Worm (Caenorhabditis elegans): ENCODE measurements around the gene srw-69.
A peak's percentile ranks its signal among the peaks of the same experiment; 100 is the strongest.

srw-69 gene

DNA sequence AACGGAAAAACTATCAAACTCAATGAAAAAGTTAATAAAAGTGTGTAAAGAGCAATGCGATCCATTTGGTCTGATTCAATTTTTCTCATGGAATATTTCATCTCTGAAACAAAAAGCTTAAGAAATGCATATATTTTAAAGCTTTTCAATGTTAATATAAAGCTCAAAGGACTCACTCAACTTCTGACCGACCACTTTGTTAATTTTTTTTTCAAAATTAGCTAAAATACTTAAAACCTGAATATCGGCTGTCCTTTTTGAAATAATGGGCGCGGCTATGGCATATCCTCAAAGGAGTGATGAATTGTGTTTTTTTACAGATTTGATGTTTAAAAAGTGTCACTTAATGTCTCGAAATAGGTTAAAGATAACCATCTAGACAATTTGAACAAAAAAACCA is 39.0 kb downstream of the srw-69 start, which contains the start of gene C02H6.1:
C02H6.1 (minus strand) TSS at position 101 of the 400 bp plus-strand sequence.
- TF ChIP-seq F49E8.2 (tag; optimal IDR thresholded peaks at IDR 0.05; ENCODE audit: borderline replicate concordance): no peak
- TF ChIP-seq lir-3 (tag; optimal IDR thresholded peaks at IDR 0.05): no peak
- TF ChIP-seq ces-1 (GFP tag; optimal IDR thresholded peaks at IDR 0.05): no peak
- no peak for TF ChIP-seq hlh-11 (tag; optimal IDR thresholded peaks at IDR 0.05)
- no peak for TF ChIP-seq mxl-2 (GFP tag; conservative IDR thresholded peaks at IDR 0.05)
- TF ChIP-seq mxl-3 (GFP tag; optimal IDR thresholded peaks at IDR 0.05): no peak
- no peak for TF ChIP-seq ceh-28 (tag; optimal IDR thresholded peaks at IDR 0.05)
- TF ChIP-seq tra-1 (GFP tag; IDR thresholded peaks at IDR 0.05): no peak
- no peak for TF ChIP-seq mes-2 (tag; optimal IDR thresholded peaks at IDR 0.05; ENCODE audit: poor library complexity, severe bottlenecking)
- no peak for TF ChIP-seq madf-9 (GFP tag; conservative IDR thresholded peaks at IDR 0.05)
- TF ChIP-seq jun-1 (tag; optimal IDR thresholded peaks at IDR 0.05): no peak
- TF ChIP-seq tag-97 (GFP tag; IDR thresholded peaks at IDR 0.05): no peak
- no peak for TF ChIP-seq Y5F2A.4 (GFP tag; optimal IDR thresholded peaks at IDR 0.05)
- TF ChIP-seq ZK546.5 (tag; optimal IDR thresholded peaks at IDR 0.05): no peak
- TF ChIP-seq madf-5 (GFP tag; IDR thresholded peaks at IDR 0.05): no peak

DNA sequence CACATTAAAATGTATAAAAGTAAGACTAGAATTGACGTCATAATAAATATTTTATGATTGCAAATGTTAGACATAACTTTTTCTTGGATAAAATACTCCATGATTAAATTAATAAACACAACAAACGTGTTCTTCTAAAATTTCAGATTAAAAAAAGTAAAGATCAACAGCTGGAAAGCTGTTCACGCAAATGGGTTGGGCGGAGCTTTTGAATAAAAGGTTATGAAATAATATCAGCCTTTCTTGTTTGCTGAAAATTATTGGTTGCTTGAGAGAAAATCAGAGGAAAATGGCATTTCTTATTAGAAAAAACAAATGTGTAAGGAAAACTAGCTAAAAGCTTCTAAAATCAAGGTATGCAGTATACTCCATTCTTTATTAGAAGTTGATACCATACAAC is 41.0 kb downstream of the srw-69 start, which contains the start of gene C02H6.3:
C02H6.3 (minus strand) TSS at position 101 of the 400 bp plus-strand sequence.
- no peak for TF ChIP-seq mes-2 (tag; optimal IDR thresholded peaks at IDR 0.05; ENCODE audit: poor library complexity, severe bottlenecking)
- TF ChIP-seq jun-1 (tag; optimal IDR thresholded peaks at IDR 0.05): no peak
- TF ChIP-seq lin-38 (GFP tag; IDR thresholded peaks at IDR 0.05): no peak
- TF ChIP-seq hmg-1.1 (GFP tag; IDR thresholded peaks at IDR 0.05): no peak
- TF ChIP-seq tag-97 (GFP tag; IDR thresholded peaks at IDR 0.05): no peak

DNA sequence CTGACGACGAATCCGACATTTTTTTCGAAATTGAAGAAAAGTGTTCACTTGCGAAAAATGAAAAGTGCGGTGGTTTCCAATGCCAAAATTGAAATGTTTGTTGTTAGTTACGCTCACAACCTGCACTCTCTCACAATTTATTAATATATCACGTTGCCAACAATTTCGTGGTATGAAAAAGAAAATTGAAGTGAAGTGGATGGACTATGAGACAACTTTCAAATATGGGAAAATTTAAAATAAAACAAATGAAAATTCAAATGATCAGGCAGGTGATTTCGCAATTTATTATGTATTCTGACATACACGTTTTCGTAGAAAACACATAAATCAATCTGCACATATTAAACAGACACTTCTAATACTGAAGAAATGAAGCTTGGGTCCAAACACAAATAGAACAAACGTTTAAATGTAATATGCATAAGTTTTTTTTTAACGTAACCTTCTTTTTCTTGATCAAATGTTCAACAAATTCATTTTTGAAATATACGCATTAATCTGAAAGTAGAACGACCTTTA is 42.7 kb downstream of the srw-69 start, which contains the start of gene srp-6:
srp-6 (minus strand) TSS at position 51 of the 522 bp plus-strand sequence.
- no peak for TF ChIP-seq zfp-2 (tag; optimal IDR thresholded peaks at IDR 0.05)
- peak; percentile 10 for TF ChIP-seq dve-1 (tag; optimal IDR thresholded peaks at IDR 0.05; ENCODE audit: insufficient read depth)
- no peak for TF ChIP-seq dpl-1 (GFP tag; optimal IDR thresholded peaks at IDR 0.05)
- TF ChIP-seq unc-62 (GFP tag; optimal IDR thresholded peaks at IDR 0.05 in 1 of 2): peak in 1 of 2 experiments; percentile 66
- no peak for TF ChIP-seq unc-62 (tag; optimal IDR thresholded peaks at IDR 0.05)
- peak; percentile 9 for TF ChIP-seq nhr-11 (tag; optimal IDR thresholded peaks at IDR 0.05)
- TF ChIP-seq dmd-9 (GFP tag; IDR thresholded peaks at IDR 0.05): no peak

DNA sequence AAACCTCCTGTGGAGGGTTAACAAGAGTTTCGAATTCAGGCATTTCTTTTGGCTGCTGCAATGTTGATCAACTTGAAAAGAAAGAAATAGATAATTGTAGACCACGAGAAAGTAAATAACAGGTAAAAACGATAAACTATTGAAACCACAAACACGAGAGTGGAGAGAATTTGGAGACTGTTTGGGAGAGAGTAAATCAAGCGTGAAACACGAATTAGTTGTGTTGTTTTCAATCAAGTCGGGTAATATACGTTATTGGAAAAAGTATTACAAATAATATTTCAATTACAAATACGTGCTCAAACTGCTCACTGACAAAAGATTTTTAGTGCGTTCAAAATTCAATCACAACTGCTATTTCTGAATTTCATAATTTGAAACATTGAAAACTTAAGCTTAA is 47.8 kb downstream of the srw-69 start, which contains the start of gene C03G6.17:
C03G6.17 (minus strand) TSS at position 101 of the 400 bp plus-strand sequence.
- TF ChIP-seq ctbp-1 (GFP tag; IDR thresholded peaks at IDR 0.05) (no peak), aha-1 (tag) (peak; percentile 22)

DNA sequence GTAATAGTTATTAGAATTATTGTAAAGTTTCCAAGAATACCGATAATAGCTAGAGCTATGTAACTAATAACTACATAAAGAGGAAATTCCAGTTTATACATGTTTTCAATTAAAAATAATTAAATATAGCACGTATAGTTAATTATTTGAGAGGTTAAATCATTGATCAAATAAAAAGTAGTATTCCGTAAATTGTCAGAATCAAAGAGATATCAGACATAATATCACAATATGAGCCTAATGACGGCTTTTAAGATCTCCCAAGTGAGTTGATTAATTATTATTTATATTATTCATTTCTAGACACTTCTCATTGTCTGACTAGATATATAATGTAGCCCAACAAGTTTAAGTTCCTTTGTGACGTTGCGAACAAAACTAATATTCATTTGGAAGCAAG is 49.4 kb downstream of the srw-69 start, which contains the start of gene srsx-24:
srsx-24 (minus strand) TSS at position 101 of the 400 bp plus-strand sequence.
- no peak for TF ChIP-seq saeg-2 (GFP tag; IDR thresholded peaks at IDR 0.05)
- TF ChIP-seq madf-5 (GFP tag; IDR thresholded peaks at IDR 0.05): no peak
- no peak for TF ChIP-seq ZK546.5 (tag; optimal IDR thresholded peaks at IDR 0.05)
- TF ChIP-seq pqm-1 (tag; optimal IDR thresholded peaks at IDR 0.05): no peak
- TF ChIP-seq unc-130 (GFP tag; optimal IDR thresholded peaks at IDR 0.05): no peak
- TF ChIP-seq nhr-102 (tag; optimal IDR thresholded peaks at IDR 0.05): no peak
